Worm (Caenorhabditis elegans) whole organism, L2 larva: ENCODE results near the gene arrd-10.

Experiments
- aly-2 ChIP-seq: fragments of 150-350 bp; optimal IDR thresholded peaks from 2 replicates; lab custom pipeline; 2014; ENCODE audit warnings: missing biosample characterization, missing genetic modification characterization
- lin-39 ChIP-seq: fragments of 150-350 bp; optimal IDR thresholded peaks from 2 replicates; lab custom pipeline; 2014; ENCODE audit warnings: missing biosample characterization, missing genetic modification reagents, missing genetic modification characterization
- nhr-237 ChIP-seq: fragments of 150-350 bp; optimal IDR thresholded peaks from 2 replicates; lab custom pipeline; 2014; ENCODE audit warnings: missing biosample characterization, missing genetic modification characterization
- snpc-4 ChIP-seq: fragments of 150-350 bp; optimal IDR thresholded peaks from 2 replicates; lab custom pipeline; 2014; ENCODE audit warnings: missing biosample characterization, missing genetic modification characterization

ce11 chrII:12897361-12897760 lies 42.5 kb upstream of the arrd-10 start:
- TF ChIP-seq aly-2 (tag; lab: Kevin White, UChicago) (no peak), lin-39 (tag; lab: Kevin White, UChicago) (no peak), snpc-4 (tag; lab: Kevin White, UChicago) (no peak), nhr-237 (tag; lab: Kevin White, UChicago) (no peak)
